Fruit fly (Drosophila melanogaster) Kc167 (cell line): ENCODE data around the gene CG14186.

Source experiments
- Myc ChIP-seq: fragments of >200 bp; optimal IDR thresholded peaks from 2 replicates; lab custom pipeline; 2017; ENCODE audit warnings: missing external identifiers
- Sin3A ChIP-seq: fragments of >200 bp; optimal IDR thresholded peaks from 2 replicates; lab custom pipeline; 2018; ENCODE audit warnings: missing external identifiers
- h ChIP-seq: fragments of >200 bp; optimal IDR thresholded peaks from 3 replicates; lab custom pipeline; 2018; ENCODE audit warnings: missing external identifiers
- insv ChIP-seq: fragments of >200 bp; optimal IDR thresholded peaks from 3 replicates; lab custom pipeline; 2018; ENCODE audit warnings: missing external identifiers
- psq ChIP-seq: fragments of >200 bp; optimal IDR thresholded peaks from 2 replicates; lab custom pipeline; 2017; ENCODE audit warnings: missing external identifiers
- ttk ChIP-seq: sonication (Bioruptor generic); optimal IDR thresholded peaks from 2 replicates; lab custom pipeline; 2017; ENCODE audit warnings: missing external identifiers

Gene CG14186

dm6 chr3L:20105794-20106193 is 2.2 kb upstream of the CG14186 start, which contains the start of gene CG14185:
Gene CG14185, plus strand, starts transcription at chr3L:20106094.
- TF ChIP-seq psq (lab: Kevin White, UChicago) (no peak), Myc (lab: Kevin White, UChicago) (no peak), h (lab: Kevin White, UChicago) (no peak), ttk (lab: Kevin White, UChicago) (no peak), Sin3A (no peak), insv (lab: Kevin White, UChicago) (no peak)

- TF ChIP-seq insv (lab: Kevin White, UChicago), result no peak
- TF ChIP-seq ttk (lab: Kevin White, UChicago), result no peak
- no peak for TF ChIP-seq Myc (lab: Kevin White, UChicago)
- TF ChIP-seq psq (lab: Kevin White, UChicago), result no peak
- TF ChIP-seq h (lab: Kevin White, UChicago), result no peak
- TF ChIP-seq Sin3A, result no peak
These were observed 968 bp upstream of the CG14186 start for dm6 chr3L:20104543-20105046.

- no peak for TF ChIP-seq Sin3A
- no peak for TF ChIP-seq ttk (lab: Kevin White, UChicago)
- TF ChIP-seq insv (lab: Kevin White, UChicago), result no peak
- no peak for TF ChIP-seq h (lab: Kevin White, UChicago)
- TF ChIP-seq psq (lab: Kevin White, UChicago), result no peak
These were observed 6.3 kb downstream of the CG14186 start for dm6 chr3L:20097312-20097711.

- TF ChIP-seq h (lab: Kevin White, UChicago) (no peak), insv (lab: Kevin White, UChicago) (no peak), ttk (lab: Kevin White, UChicago) (no peak)
These were observed 14.8 kb downstream of the CG14186 start, which contains the start of gene sNPF-R for dm6 chr3L:20088755-20089334. Gene sNPF-R, minus strand, starts transcription at chr3L:20089007.

dm6 chr3L:20085035-20085434 is 18.6 kb downstream of the CG14186 start:
- no peak for TF ChIP-seq ttk (lab: Kevin White, UChicago)
- TF ChIP-seq Sin3A, result no peak
- no peak for TF ChIP-seq insv (lab: Kevin White, UChicago)
- TF ChIP-seq h (lab: Kevin White, UChicago), result no peak
- TF ChIP-seq psq (lab: Kevin White, UChicago), result no peak
- no peak for TF ChIP-seq Myc (lab: Kevin White, UChicago)

- no peak for TF ChIP-seq insv (lab: Kevin White, UChicago)
- TF ChIP-seq psq (lab: Kevin White, UChicago), result no peak
- no peak for TF ChIP-seq Sin3A
- no peak for TF ChIP-seq h (lab: Kevin White, UChicago)
- TF ChIP-seq ttk (lab: Kevin White, UChicago), result no peak
These were observed 41.1 kb downstream of the CG14186 start for dm6 chr3L:20062546-20062945.
